Worm (Caenorhabditis elegans) whole organism, L1 larva: ENCODE results near the gene C37C3.12.

Experiments
- C16A3.4 ChIP-seq: fragments of 150-350 bp; optimal IDR thresholded peaks from 2 replicates; lab custom pipeline; 2014; ENCODE audit warnings: missing biosample characterization, missing genetic modification characterization
- F16B12.6 ChIP-seq: fragments of 150-350 bp; optimal IDR thresholded peaks from 2 replicates; lab custom pipeline; 2014; ENCODE audit warnings: missing biosample characterization, missing genetic modification characterization
- alr-1 ChIP-seq: fragments of 200-800 bp; sonication (Bioruptor generic); optimal IDR thresholded peaks from 2 replicates; lab custom pipeline; 2018; ENCODE audit warnings: borderline replicate concordance, mild to moderate bottlenecking, missing genetic modification characterization, missing compliant biosample characterization
- blmp-1 ChIP-seq: fragments of 150-350 bp; optimal IDR thresholded peaks from 2 replicates; lab custom pipeline; 2014; ENCODE audit warnings: missing biosample characterization, missing genetic modification characterization
- ceh-8 ChIP-seq: fragments of 200-800 bp; sonication (Bioruptor generic); optimal IDR thresholded peaks from 2 replicates; lab custom pipeline; 2018; ENCODE audit warnings: mild to moderate bottlenecking, missing genetic modification characterization, moderate library complexity, missing compliant biosample characterization
- ceh-82 ChIP-seq, 3 experiments: fragments of 150-350 bp in 1 of 3; sonication (generic microtip) in 2 of 3; optimal IDR thresholded peaks; 2 replicates each; lab custom pipeline; 2014 to 2017; ENCODE audit warnings: missing biosample characterization in 3 of 3, missing genetic modification characterization in 3 of 3
- ceh-90 ChIP-seq: sonication (generic microtip); optimal IDR thresholded peaks from 2 replicates; lab custom pipeline; 2016; ENCODE audit warnings: missing genetic modification characterization, missing compliant biosample characterization
- efl-1 ChIP-seq, 4 experiments: fragments of 150-350 bp; optimal IDR thresholded peaks in 3 of 4; peaks in 1 of 4; 1 replicate in 1 of 4; 2 replicates in 3 of 4; lab custom pipeline; 2014; ENCODE audit warnings: missing biosample characterization in 2 of 4, missing genetic modification characterization in 2 of 4, missing genetic modification reagents in 2 of 4
- egl-13 ChIP-seq: sonication (generic microtip); optimal IDR thresholded peaks from 2 replicates; lab custom pipeline; 2016; ENCODE audit warnings: missing genotype, missing genetic modification reagents, missing genetic modification characterization, missing compliant biosample characterization
- elt-2 ChIP-seq: sonication (generic microtip); optimal IDR thresholded peaks from 2 replicates; lab custom pipeline; 2016; ENCODE audit warnings: missing genetic modification characterization, mild to moderate bottlenecking, inconsistent platforms, missing compliant biosample characterization, missing genetic modification reagents
- elt-3 ChIP-seq, 6 experiments: fragments of 150-350 bp in 1 of 6; sonication (generic microtip); optimal IDR thresholded peaks; 2 replicates each; lab custom pipeline; 2017 to 2018; ENCODE audit warnings: missing biosample characterization in 6 of 6, missing genetic modification characterization in 6 of 6, inconsistent platforms in 1 of 6
- fkh-4 ChIP-seq: sonication (generic microtip); optimal IDR thresholded peaks from 2 replicates; lab custom pipeline; 2016; ENCODE audit warnings: missing compliant biosample characterization, missing genetic modification characterization, borderline replicate concordance
- hlh-4 ChIP-seq: sonication (generic microtip); optimal IDR thresholded peaks from 2 replicates; lab custom pipeline; 2016; ENCODE audit warnings: mild to moderate bottlenecking, missing genetic modification characterization, missing compliant biosample characterization
- hpl-2 ChIP-seq: fragments of 150-350 bp; optimal IDR thresholded peaks from 2 replicates; lab custom pipeline; 2014; ENCODE audit warnings: missing biosample characterization, missing genetic modification reagents, missing genetic modification characterization
- irx-1 ChIP-seq: sonication (generic microtip); optimal IDR thresholded peaks from 2 replicates; lab custom pipeline; 2016; ENCODE audit warnings: missing genetic modification characterization, missing compliant biosample characterization
- lin-14 ChIP-seq: fragments of 200-800 bp; sonication (Bioruptor generic); optimal IDR thresholded peaks from 2 replicates; lab custom pipeline; 2018; ENCODE audit warnings: mild to moderate bottlenecking, missing genetic modification characterization, moderate library complexity, missing compliant biosample characterization
- lin-35 ChIP-seq, 2 experiments: fragments of 150-350 bp; optimal IDR thresholded peaks; 2 replicates each; lab custom pipeline; 2014; ENCODE audit warnings: missing biosample characterization in 2 of 2, missing genetic modification characterization in 2 of 2, missing genetic modification reagents in 2 of 2
- lir-3 ChIP-seq: sonication (generic microtip); optimal IDR thresholded peaks from 2 replicates; lab custom pipeline; 2016; ENCODE audit warnings: mild to moderate bottlenecking, missing genetic modification characterization, moderate library complexity, missing compliant biosample characterization; ENCODE audit not compliant: poor library complexity
- lsy-2 ChIP-seq, 2 experiments: fragments of 150-350 bp; optimal IDR thresholded peaks; 2 replicates each; lab custom pipeline; 2014; ENCODE audit warnings: missing biosample characterization in 2 of 2, missing genetic modification characterization in 2 of 2
- mdl-1 ChIP-seq, 2 experiments: fragments of 150-350 bp; optimal IDR thresholded peaks; 2 replicates each; lab custom pipeline; 2014 to 2017; ENCODE audit warnings: missing biosample characterization in 2 of 2, missing genetic modification characterization in 2 of 2, inconsistent platforms in 1 of 2
- nhr-19 ChIP-seq: fragments of 200-800 bp; sonication (Bioruptor generic); conservative IDR thresholded peaks from 2 replicates; pipeline ENCODE4 v1.3.6; 2022; ENCODE audit warnings: missing genetic modification characterization, missing compliant biosample characterization
- nhr-20 ChIP-seq: sonication (generic microtip); optimal IDR thresholded peaks from 2 replicates; lab custom pipeline; 2016; ENCODE audit warnings: mild to moderate bottlenecking, missing genetic modification characterization, missing compliant biosample characterization
- nhr-47 ChIP-seq: sonication (generic microtip); optimal IDR thresholded peaks from 2 replicates; lab custom pipeline; 2016; ENCODE audit warnings: mild to moderate bottlenecking, missing genetic modification characterization, moderate library complexity, missing compliant biosample characterization
- nhr-71 ChIP-seq: sonication (generic microtip); optimal IDR thresholded peaks from 2 replicates; lab custom pipeline; 2016; ENCODE audit warnings: mild to moderate bottlenecking, missing genetic modification characterization, moderate library complexity, missing compliant biosample characterization
- nhr-85 ChIP-seq: sonication (generic microtip); peaks from one replicate; lab custom pipeline; 2016; ENCODE audit warnings: missing genetic modification characterization, inconsistent platforms, missing compliant biosample characterization
- snu-23 ChIP-seq: sonication (generic microtip); optimal IDR thresholded peaks from 2 replicates; lab custom pipeline; 2016; ENCODE audit warnings: missing genetic modification characterization, missing compliant biosample characterization
- tlp-1 ChIP-seq: fragments of 150-350 bp; optimal IDR thresholded peaks from 2 replicates; lab custom pipeline; 2014; ENCODE audit warnings: missing biosample characterization, missing genetic modification characterization
- unc-130 ChIP-seq: fragments of 150-350 bp; optimal IDR thresholded peaks from 2 replicates; lab custom pipeline; 2017; ENCODE audit warnings: missing biosample characterization, missing genetic modification characterization, inconsistent platforms
- unc-30 ChIP-seq: sonication (generic microtip); optimal IDR thresholded peaks from 2 replicates; lab custom pipeline; 2017; ENCODE audit warnings: missing biosample characterization, missing genetic modification characterization
- unc-98 ChIP-seq: fragments of 200-800 bp; sonication (Bioruptor generic); IDR thresholded peaks from 2 replicates; pipeline ENCODE4 v1.3.6; 2022; ENCODE audit warnings: missing genetic modification characterization, missing compliant biosample characterization
- vab-15 ChIP-seq: sonication (generic microtip); optimal IDR thresholded peaks from 2 replicates; lab custom pipeline; 2017; ENCODE audit warnings: missing genotype, mild to moderate bottlenecking, missing genetic modification characterization, missing compliant biosample characterization
- xbp-1 ChIP-seq: sonication (generic microtip); optimal IDR thresholded peaks from 2 replicates; lab custom pipeline; 2016; ENCODE audit warnings: missing genetic modification characterization, missing compliant biosample characterization
- ztf-4 ChIP-seq: fragments of 150-350 bp; optimal IDR thresholded peaks from 2 replicates; lab custom pipeline; 2014; ENCODE audit warnings: missing biosample characterization, missing genetic modification characterization

Gene C37C3.12

ce11 chrV:7839485-7839884 is at the start of gene C37C3.12:
Gene C37C3.12 (minus strand): TSS chrV:7839585.
- no peak for TF ChIP-seq lir-3
- TF ChIP-seq mdl-1 (tag; optimal IDR thresholded peaks at IDR 0.05; lab: Kevin White, UChicago): no peak
- no peak for TF ChIP-seq unc-98 (GFP tag; lab: Robert Waterston, UW)
- no peak for TF ChIP-seq C16A3.4 (tag; lab: Kevin White, UChicago)
- no peak for TF ChIP-seq F16B12.6 (tag; lab: Kevin White, UChicago)

ce11 chrV:7888036-7888435 is 48.7 kb upstream of the C37C3.12 start:
- peak; percentile 40 for TF ChIP-seq elt-2
- TF ChIP-seq egl-13: no peak
- peak; percentile 5 for TF ChIP-seq lin-14
- no peak for TF ChIP-seq efl-1 (optimal IDR thresholded peaks at IDR 0.05; lab: Kevin White, UChicago)
- TF ChIP-seq efl-1 (GFP tag; optimal IDR thresholded peaks at IDR 0.05 in 1 of 2; lab: Kevin White, UChicago): peak in 1 of 2 experiments; percentile 47

- no peak for TF ChIP-seq mdl-1 (tag; optimal IDR thresholded peaks at IDR 0.05; lab: Kevin White, UChicago)
- TF ChIP-seq unc-30 (tag; lab: Kevin White, UChicago): no peak
- no peak for TF ChIP-seq ceh-82 (tag; optimal IDR thresholded peaks at IDR 0.05; lab: Kevin White, UChicago)
- TF ChIP-seq lsy-2 (tag; optimal IDR thresholded peaks at IDR 0.05; lab: Kevin White, UChicago): no peak
- peak; percentile 36 for TF ChIP-seq nhr-47
- peak; percentile 17 for TF ChIP-seq vab-15 (tag; lab: Kevin White, UChicago)
- peak; percentile 80 for TF ChIP-seq lin-14
- TF ChIP-seq nhr-71: peak; percentile 13
- peak; percentile 52 for TF ChIP-seq egl-13
Observed at ce11 chrV:7884441-7884840, 45.1 kb upstream of the C37C3.12 start.

- TF ChIP-seq unc-130 (tag; lab: Kevin White, UChicago) (no peak), xbp-1 (tag; lab: Kevin White, UChicago) (no peak), lin-14 (peak; percentile 33), lin-35 (GFP tag; optimal IDR thresholded peaks at IDR 0.05; lab: Kevin White, UChicago) (peak in 1 of 2 experiments; percentile 12), nhr-19 (GFP tag; lab: Robert Waterston, UW) (no peak), ztf-4 (no peak), alr-1 (tag; lab: Kevin White, UChicago) (no peak), irx-1 (tag; lab: Kevin White, UChicago) (no peak), blmp-1 (tag; lab: Kevin White, UChicago) (peak; percentile 73), nhr-85 (tag; lab: Kevin White, UChicago) (peak; percentile 85), F16B12.6 (tag; lab: Kevin White, UChicago) (no peak), snu-23 (GFP tag; lab: Kevin White, UChicago) (peak; percentile 31), lsy-2 (tag; optimal IDR thresholded peaks at IDR 0.05; lab: Kevin White, UChicago) (peak in 1 of 2 experiments; percentile 22), hpl-2 (GFP tag; lab: Kevin White, UChicago) (no peak), tlp-1 (tag; lab: Kevin White, UChicago) (no peak), ceh-90 (tag; lab: Kevin White, UChicago) (no peak), nhr-20 (tag; lab: Kevin White, UChicago) (peak; percentile 31), fkh-4 (tag; lab: Kevin White, UChicago) (no peak), hlh-4 (tag; lab: Kevin White, UChicago) (no peak), elt-3 (tag; optimal IDR thresholded peaks at IDR 0.05; lab: Kevin White, UChicago) (peak in 5 of 6 experiments; percentile 21 to 75 (median 49)), ceh-8 (GFP tag; lab: Kevin White, UChicago) (no peak)
Observed at ce11 chrV:7878411-7878964, 39.1 kb upstream of the C37C3.12 start, which contains the start of gene F40A3.2. Gene F40A3.2 (plus strand): TSS chrV:7878914.
